Fruit fly (Drosophila melanogaster) whole organism: Measurements from ENCODE around the gene Sec22.

Source experiments
- CG8478 ChIP-seq: fragments of >200 bp; optimal IDR thresholded peaks from 2 replicates; lab custom pipeline; 2018; ENCODE audit warnings: inconsistent platforms
- psq ChIP-seq: fragments of >200 bp; optimal IDR thresholded peaks from 2 replicates; lab custom pipeline; 2017

DNA sequence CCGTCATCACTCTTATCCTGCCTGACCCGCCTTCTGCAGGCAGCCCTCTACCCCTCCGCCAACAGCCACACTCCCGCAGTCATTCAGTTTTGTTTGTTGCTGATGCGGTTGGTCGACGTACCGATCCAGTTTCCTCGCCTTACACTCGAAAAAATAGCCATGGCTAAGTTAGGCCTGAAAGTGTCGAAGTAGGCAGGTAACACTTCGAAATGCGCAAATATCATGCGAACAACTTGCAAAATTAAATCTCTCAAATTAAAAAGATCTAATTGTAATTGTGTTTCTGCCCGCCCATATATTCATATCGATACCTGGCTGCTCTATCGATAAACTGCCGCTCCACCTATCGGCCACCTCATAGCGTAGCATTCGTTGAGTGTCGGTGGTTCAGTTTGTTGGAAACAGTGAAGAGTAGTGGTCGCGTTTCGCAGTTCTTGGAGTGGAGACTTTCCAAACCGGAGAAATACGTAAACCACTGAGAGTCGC, 36.2 kb upstream of the Sec22 start, which contains the start of gene fz3:
- TF ChIP-seq CG8478 (lab: Kevin White, UChicago): no peak
- no peak for TF ChIP-seq psq (lab: Kevin White, UChicago)
